Worm (Caenorhabditis elegans) whole organism, L3 larva: ENCODE data around the gene coq-6.

Source experiments
- aly-2 ChIP-seq: fragments of 150-350 bp; optimal IDR thresholded peaks from 2 replicates; lab custom pipeline; 2014; ENCODE audit warnings: missing biosample characterization, missing genetic modification characterization
- ceh-82 ChIP-seq: fragments of 150-350 bp; optimal IDR thresholded peaks from 2 replicates; lab custom pipeline; 2014; ENCODE audit warnings: missing biosample characterization, missing genetic modification characterization
- eor-1 ChIP-seq, 2 experiments: fragments of 150-350 bp; optimal IDR thresholded peaks; 2 replicates each; lab custom pipeline; 2014 to 2018; ENCODE audit warnings: missing biosample characterization in 2 of 2, missing genetic modification characterization in 2 of 2
- hmg-11 ChIP-seq: sonication (generic microtip); optimal IDR thresholded peaks from 2 replicates; lab custom pipeline; 2016; ENCODE audit warnings: missing genetic modification characterization, missing compliant biosample characterization
- lin-15B ChIP-seq: fragments of 150-350 bp; optimal IDR thresholded peaks from 2 replicates; lab custom pipeline; 2014; ENCODE audit warnings: missing biosample characterization, missing genetic modification characterization
- mdl-1 ChIP-seq: fragments of 150-350 bp; optimal IDR thresholded peaks from 2 replicates; lab custom pipeline; 2014; ENCODE audit warnings: missing biosample characterization, missing genetic modification characterization
- nfya-1 ChIP-seq: sonication (generic microtip); optimal IDR thresholded peaks from 2 replicates; lab custom pipeline; 2017; ENCODE audit warnings: missing genetic modification characterization, mild to moderate bottlenecking, missing compliant biosample characterization, antibody characterized with exemption, moderate library complexity; ENCODE audit not compliant: insufficient read depth
- nhr-12 ChIP-seq: fragments of 150-350 bp; optimal IDR thresholded peaks from 2 replicates; lab custom pipeline; 2014; ENCODE audit warnings: missing biosample characterization, missing genetic modification characterization
- pqm-1 ChIP-seq: fragments of 150-350 bp; optimal IDR thresholded peaks from 2 replicates; lab custom pipeline; 2017; ENCODE audit warnings: missing biosample characterization, missing genetic modification characterization, inconsistent platforms
- snpc-4 ChIP-seq: fragments of 150-350 bp; optimal IDR thresholded peaks from 2 replicates; lab custom pipeline; 2014; ENCODE audit warnings: missing biosample characterization, missing genetic modification characterization
- unc-39 ChIP-seq: sonication (generic microtip); optimal IDR thresholded peaks from 4 replicates; lab custom pipeline; 2017; ENCODE audit warnings: missing biosample characterization, missing genetic modification characterization
- zag-1 ChIP-seq: fragments of 150-350 bp; optimal IDR thresholded peaks from 2 replicates; lab custom pipeline; 2014; ENCODE audit warnings: missing biosample characterization, missing genetic modification characterization

- TF ChIP-seq nhr-12 (tag; lab: Kevin White, UChicago): no peak
- TF ChIP-seq pqm-1 (tag; lab: Kevin White, UChicago): no peak
- no peak for TF ChIP-seq mdl-1 (tag; lab: Kevin White, UChicago)
- TF ChIP-seq snpc-4 (tag; lab: Kevin White, UChicago): no peak
- no peak for TF ChIP-seq unc-39 (tag; lab: Kevin White, UChicago)
- TF ChIP-seq aly-2 (tag; lab: Kevin White, UChicago): no peak
- no peak for TF ChIP-seq lin-15B
- TF ChIP-seq hmg-11 (tag; lab: Kevin White, UChicago): no peak
- no peak for TF ChIP-seq ceh-82 (tag; lab: Kevin White, UChicago)
- TF ChIP-seq eor-1 (tag; optimal IDR thresholded peaks at IDR 0.05; lab: Kevin White, UChicago): no peak
- TF ChIP-seq nfya-1 (tag; lab: Kevin White, UChicago): no peak
- TF ChIP-seq zag-1 (tag; lab: Kevin White, UChicago): no peak
Measured at ce11 chrV:9324167-9324566, 12.4 kb upstream of the coq-6 start.
